ENCODE assay signal across 1 fruit fly cellular context in genomic region chrX:15709984-15710750, dm6.
TF ChIP-seq lines count a peak whose summit lies in the region.

Gene CG9281, minus strand, starts transcription at chrX:15710539.
Gene CG15601, plus strand, starts transcription at chrX:15710647.

TF ChIP-seq in whole organism, embryonic, 481 proteins besides CTCF, POLR2A, EP300 and RAD21 (continued from another document):
- TF ChIP-seq CG11695 (GFP tag; IDR thresholded peaks at IDR 0.05; lab: Robert Waterston, UW) = no peak
- TF ChIP-seq CG13287 (GFP tag; IDR thresholded peaks at IDR 0.05; lab: Robert Waterston, UW; ENCODE audit: partially characterized antibody) = peak; percentile 20; the same call in 1 of the 2 replicates
- peak; percentile 93 for TF ChIP-seq CG8478 (optimal IDR thresholded peaks at IDR 0.05; lab: Kevin White, UChicago)
- TF ChIP-seq Hr39 (optimal IDR thresholded peaks at IDR 0.05; lab: Kevin White, UChicago) = no peak
- TF ChIP-seq CG13424 (tag; optimal IDR thresholded peaks at IDR 0.05; lab: Kevin White, UChicago) = no peak
- TF ChIP-seq CG34422 (GFP tag; IDR thresholded peaks at IDR 0.05; lab: Robert Waterston, UW) = peak; percentile 53; the same call in 1 of the 3 replicates
- TF ChIP-seq CG8765 (GFP tag; IDR thresholded peaks at IDR 0.05; lab: Robert Waterston, UW) = no peak
- no peak for TF ChIP-seq stc (GFP tag; IDR thresholded peaks at IDR 0.05; lab: Robert Waterston, UW)
- no peak for TF ChIP-seq croc (GFP tag; conservative IDR thresholded peaks at IDR 0.05; lab: Robert Waterston, UW)
- TF ChIP-seq hbn (GFP tag; IDR thresholded peaks at IDR 0.05; lab: Robert Waterston, UW; ENCODE audit: partially characterized antibody) = no peak
- TF ChIP-seq CG2116 (GFP tag; optimal IDR thresholded peaks at IDR 0.05; lab: Kevin White, UChicago) = peak; percentile 45
- peak; percentile 42; the same call in 1 of the 2 replicates for TF ChIP-seq sob (GFP tag; IDR thresholded peaks at IDR 0.05; lab: Robert Waterston, UW)
- peak; percentile 50 for TF ChIP-seq Dref (GFP tag; IDR thresholded peaks at IDR 0.05; lab: Robert Waterston, UW)
- peak; percentile 77 for TF ChIP-seq YL-1 (GFP tag; optimal IDR thresholded peaks at IDR 0.05; lab: Kevin White, UChicago)
- TF ChIP-seq Scr (GFP tag; IDR thresholded peaks at IDR 0.05; lab: Robert Waterston, UW; ENCODE audit: partially characterized antibody) = peak; percentile 10; the same call in 1 of the 2 replicates
- TF ChIP-seq Atf-2 (GFP tag; optimal IDR thresholded peaks at IDR 0.05; lab: Kevin White, UChicago) = no peak
- TF ChIP-seq Max (GFP tag; optimal IDR thresholded peaks at IDR 0.05; lab: Kevin White, UChicago) = peak; percentile 87
- peak; percentile 6 for TF ChIP-seq ac (GFP tag; optimal IDR thresholded peaks at IDR 0.05; lab: Kevin White, UChicago)
- TF ChIP-seq CG11560 (tag; IDR thresholded peaks at IDR 0.05; lab: Robert Waterston, UW) = no peak
- peak; percentile 89 for TF ChIP-seq CG14710 (tag; optimal IDR thresholded peaks at IDR 0.05; lab: Kevin White, UChicago)
- TF ChIP-seq CG6854 (GFP tag; optimal IDR thresholded peaks at IDR 0.05; lab: Kevin White, UChicago) = no peak
- TF ChIP-seq CG8359 (GFP tag; optimal IDR thresholded peaks at IDR 0.05; lab: Kevin White, UChicago; ENCODE audit: borderline replicate concordance) = no peak
- no peak for TF ChIP-seq D19B (GFP tag; optimal IDR thresholded peaks at IDR 0.05; lab: Kevin White, UChicago)
- peak; percentile 77 for TF ChIP-seq MESR4 (GFP tag; optimal IDR thresholded peaks at IDR 0.05; lab: Kevin White, UChicago)
- no peak for TF ChIP-seq cas (GFP tag; IDR thresholded peaks at IDR 0.05; lab: Robert Waterston, UW)
- TF ChIP-seq hkb (optimal IDR thresholded peaks at IDR 0.05; lab: Kevin White, UChicago) = no peak
- no peak for TF ChIP-seq hkb (GFP tag; IDR thresholded peaks at IDR 0.05; lab: Robert Waterston, UW)
- TF ChIP-seq sens-2 (GFP tag; IDR thresholded peaks at IDR 0.05; lab: Robert Waterston, UW) = no peak
- TF ChIP-seq Pdp1 (GFP tag; optimal IDR thresholded peaks at IDR 0.05; lab: Kevin White, UChicago) = peak in 1 of 2 experiments; percentile 83
- TF ChIP-seq dysf (GFP tag; IDR thresholded peaks at IDR 0.05; lab: Robert Waterston, UW) = peak; percentile 32; the same call in 1 of the 3 replicates
- no peak for TF ChIP-seq CG4404 (GFP tag; IDR thresholded peaks at IDR 0.05; lab: Robert Waterston, UW)
- no peak for TF ChIP-seq pum (GFP tag; optimal IDR thresholded peaks at IDR 0.05; lab: Kevin White, UChicago)
- TF ChIP-seq Dp (GFP tag; optimal IDR thresholded peaks at IDR 0.05; lab: Kevin White, UChicago) = peak; percentile 38
- no peak for TF ChIP-seq CG4360 (GFP tag; IDR thresholded peaks at IDR 0.05; lab: Robert Waterston, UW)
- peak; percentile 73 for TF ChIP-seq BEAF-32 (GFP tag; optimal IDR thresholded peaks at IDR 0.05; lab: Kevin White, UChicago)
- no peak for TF ChIP-seq CG6272 (GFP tag; IDR thresholded peaks at IDR 0.05; lab: Robert Waterston, UW)
- no peak for TF ChIP-seq CG15696 (tag; optimal IDR thresholded peaks at IDR 0.05; lab: Kevin White, UChicago)
- no peak for TF ChIP-seq Drgx (GFP tag; IDR thresholded peaks at IDR 0.05; lab: Robert Waterston, UW)
- no peak for TF ChIP-seq CG14014 (GFP tag; IDR thresholded peaks at IDR 0.05; lab: Robert Waterston, UW)
- peak; percentile 66 for TF ChIP-seq CG9437 (GFP tag; optimal IDR thresholded peaks at IDR 0.05; lab: Kevin White, UChicago)
- TF ChIP-seq CG6765 (GFP tag; optimal IDR thresholded peaks at IDR 0.05; lab: Kevin White, UChicago) = peak; percentile 60
- TF ChIP-seq Spps (tag; optimal IDR thresholded peaks at IDR 0.05; lab: Kevin White, UChicago) = no peak
- no peak for TF ChIP-seq CG4424 (GFP tag; optimal IDR thresholded peaks at IDR 0.05; lab: Kevin White, UChicago)
- TF ChIP-seq HmgD (GFP tag; optimal IDR thresholded peaks at IDR 0.05; lab: Kevin White, UChicago) = no peak
- peak; percentile 9; the same call in 1 of the 3 replicates for TF ChIP-seq otp (GFP tag; IDR thresholded peaks at IDR 0.05; lab: Robert Waterston, UW)
- TF ChIP-seq Nf-YA (GFP tag; IDR thresholded peaks at IDR 0.05; lab: Robert Waterston, UW) = no peak
- TF ChIP-seq CG10267 (tag; optimal IDR thresholded peaks at IDR 0.05; lab: Kevin White, UChicago) = peak; percentile 35
- no peak for TF ChIP-seq Oli (tag; optimal IDR thresholded peaks at IDR 0.05; lab: Kevin White, UChicago)
- no peak for TF ChIP-seq bab2 (GFP tag; optimal IDR thresholded peaks at IDR 0.05; lab: Kevin White, UChicago)
- TF ChIP-seq CG17385 (GFP tag; optimal IDR thresholded peaks at IDR 0.05; lab: Kevin White, UChicago) = peak; percentile 87
- TF ChIP-seq dimm (GFP tag; IDR thresholded peaks at IDR 0.05; lab: Robert Waterston, UW) = no peak
- no peak for TF ChIP-seq CG15073 (GFP tag; optimal IDR thresholded peaks at IDR 0.05; lab: Kevin White, UChicago)
- TF ChIP-seq Ada2b (GFP tag; IDR thresholded peaks at IDR 0.05; lab: Robert Waterston, UW) = no peak
- no peak for TF ChIP-seq CG8924 (tag; optimal IDR thresholded peaks at IDR 0.05; lab: Kevin White, UChicago)
- peak; percentile 89 for TF ChIP-seq pfk (GFP tag; optimal IDR thresholded peaks at IDR 0.05; lab: Kevin White, UChicago)
- peak; percentile 33 for TF ChIP-seq CG9932 (GFP tag; IDR thresholded peaks at IDR 0.05; lab: Robert Waterston, UW)
- TF ChIP-seq CG16813 (GFP tag; IDR thresholded peaks at IDR 0.05; lab: Robert Waterston, UW; ENCODE audit: partially characterized antibody) = peak; percentile 35; the same call in 1 of the 3 replicates
- peak; percentile 43; the same call in 1 of the 2 replicates for TF ChIP-seq E2f1 (GFP tag; IDR thresholded peaks at IDR 0.05; lab: Robert Waterston, UW)
- TF ChIP-seq Mad (GFP tag; optimal IDR thresholded peaks at IDR 0.05; lab: Kevin White, UChicago) = no peak
- no peak for TF ChIP-seq sisA (GFP tag; IDR thresholded peaks at IDR 0.05; lab: Robert Waterston, UW)
- no peak for TF ChIP-seq CG3281 (GFP tag; optimal IDR thresholded peaks at IDR 0.05; lab: Kevin White, UChicago)
- TF ChIP-seq Sin3A (optimal IDR thresholded peaks at IDR 0.05; lab: Kevin White, UChicago) = peak; percentile 23
- TF ChIP-seq tin (GFP tag; optimal IDR thresholded peaks at IDR 0.05; lab: Kevin White, UChicago) = no peak
- TF ChIP-seq CG34376 (GFP tag; optimal IDR thresholded peaks at IDR 0.05; lab: Kevin White, UChicago) = peak; percentile 52
- TF ChIP-seq Deaf1 (tag; optimal IDR thresholded peaks at IDR 0.05; lab: Kevin White, UChicago) = peak; percentile 67
- TF ChIP-seq ci (GFP tag; IDR thresholded peaks at IDR 0.05; lab: Robert Waterston, UW) = peak; percentile 61; the same call in 1 of the 3 replicates
- peak; percentile 32 for TF ChIP-seq Ets65A (GFP tag; lab: Kevin White, UChicago)
- no peak for TF ChIP-seq CG18476 (GFP tag; optimal IDR thresholded peaks at IDR 0.05; lab: Kevin White, UChicago)
- no peak for TF ChIP-seq usp (GFP tag; optimal IDR thresholded peaks at IDR 0.05; lab: Kevin White, UChicago)
- no peak for TF ChIP-seq fu2 (GFP tag; optimal IDR thresholded peaks at IDR 0.05; lab: Kevin White, UChicago)
- no peak for TF ChIP-seq abd-A (tag; optimal IDR thresholded peaks at IDR 0.05; lab: Kevin White, UChicago)
- TF ChIP-seq slbo (GFP tag; IDR thresholded peaks at IDR 0.05; lab: Robert Waterston, UW) = peak; percentile 43
- TF ChIP-seq CG14050 (GFP tag; IDR thresholded peaks at IDR 0.05; lab: Robert Waterston, UW) = no peak
- no peak for TF ChIP-seq CG16815 (GFP tag; optimal IDR thresholded peaks at IDR 0.05; lab: Kevin White, UChicago)
- no peak for TF ChIP-seq aop (GFP tag; IDR thresholded peaks at IDR 0.05; lab: Robert Waterston, UW)
- TF ChIP-seq mirr (GFP tag; optimal IDR thresholded peaks at IDR 0.05; lab: Kevin White, UChicago) = peak; percentile 2
- no peak for TF ChIP-seq Dek (tag; optimal IDR thresholded peaks at IDR 0.05; lab: Kevin White, UChicago)
- peak; percentile 54 for TF ChIP-seq Lhr (GFP tag; optimal IDR thresholded peaks at IDR 0.05; lab: Kevin White, UChicago)
- TF ChIP-seq bigmax (GFP tag; optimal IDR thresholded peaks at IDR 0.05; lab: Kevin White, UChicago) = no peak
TF ChIP-seq in whole organism, embryonic: peak in this region for 92.
